Fruit fly (Drosophila melanogaster) whole organism, embryonic: ENCODE data around the gene CG11726.

Experiments used
- Aef1 ChIP-seq: fragments of 200-800 bp; sonication (Bioruptor generic); IDR thresholded peaks from 3 replicates; pipeline ENCODE4 v1.3.6; 2022; ENCODE audit warnings: missing biosample characterization, missing genetic modification characterization
- Atf6 ChIP-seq: fragments of 200-800 bp; sonication (Bioruptor generic); IDR thresholded peaks from 2 replicates; pipeline ENCODE4 v1.3.6; 2022; ENCODE audit warnings: missing biosample characterization, missing genetic modification characterization
- CG11085 ChIP-seq: fragments of 200-800 bp; sonication (Bioruptor generic); IDR thresholded peaks from 2 replicates; pipeline ENCODE4 v1.3.6; 2022; ENCODE audit warnings: missing biosample characterization, missing genetic modification characterization
- CG11504 ChIP-seq: fragments of 200-800 bp; sonication (Bioruptor generic); optimal IDR thresholded peaks from 3 replicates; lab custom pipeline; 2019; ENCODE audit warnings: missing biosample characterization, mild to moderate bottlenecking, missing genetic modification characterization, moderate library complexity
- CG12236 ChIP-seq: fragments of 200-800 bp; sonication (Bioruptor generic); optimal IDR thresholded peaks from 2 replicates; lab custom pipeline; 2016; ENCODE audit warnings: missing biosample characterization, missing genetic modification characterization
- CG13296 ChIP-seq: fragments of 200-800 bp; sonication (Bioruptor generic); optimal IDR thresholded peaks from 3 replicates; lab custom pipeline; 2018; ENCODE audit warnings: missing biosample characterization, mild to moderate bottlenecking, missing genetic modification characterization
- CG14965 ChIP-seq: fragments of 200-800 bp; sonication (Bioruptor generic); optimal IDR thresholded peaks from 2 replicates; lab custom pipeline; 2016; ENCODE audit warnings: missing biosample characterization, missing genetic modification characterization, borderline replicate concordance
- CG1603 ChIP-seq: fragments of 200-800 bp; sonication (Bioruptor generic); optimal IDR thresholded peaks from 2 replicates; lab custom pipeline; 2019; ENCODE audit warnings: missing biosample characterization, mild to moderate bottlenecking, missing genetic modification characterization, moderate library complexity
- CG17359 ChIP-seq: fragments of 200-800 bp; sonication (Bioruptor generic); optimal IDR thresholded peaks from 3 replicates; lab custom pipeline; 2018; ENCODE audit warnings: missing biosample characterization, mild to moderate bottlenecking, missing genetic modification characterization, moderate library complexity
- CG17829 ChIP-seq: fragments of 200-800 bp; optimal IDR thresholded peaks from 2 replicates; lab custom pipeline; 2019; ENCODE audit warnings: missing biosample characterization, mild to moderate bottlenecking, missing genetic modification characterization, moderate library complexity
- CG18262 ChIP-seq: fragments of 200-800 bp; optimal IDR thresholded peaks from 3 replicates; lab custom pipeline; 2019; ENCODE audit warnings: missing biosample characterization, mild to moderate bottlenecking, missing genetic modification characterization, moderate library complexity
- CG2116 ChIP-seq: fragments of 200-800 bp; sonication (Bioruptor generic); optimal IDR thresholded peaks from 3 replicates; lab custom pipeline; 2018; ENCODE audit warnings: missing biosample characterization, mild to moderate bottlenecking, missing genetic modification characterization
- CG31441 ChIP-seq: fragments of 200-800 bp; sonication (Bioruptor generic); IDR thresholded peaks from 2 replicates; pipeline ENCODE4 v1.3.6; 2022; ENCODE audit warnings: missing biosample characterization, missing genetic modification characterization
- CG3281 ChIP-seq: fragments of 200-800 bp; sonication (Bioruptor generic); optimal IDR thresholded peaks from 3 replicates; lab custom pipeline; 2017; ENCODE audit warnings: missing biosample characterization, mild to moderate bottlenecking, missing genetic modification characterization
- CG3847 ChIP-seq: fragments of 200-800 bp; sonication (Bioruptor generic); IDR thresholded peaks from 2 replicates; pipeline ENCODE4 v1.3.6; 2022; ENCODE audit warnings: missing biosample characterization, missing genetic modification characterization
- CG4404 ChIP-seq: fragments of 200-800 bp; sonication (Bioruptor generic); IDR thresholded peaks from 2 replicates; pipeline ENCODE4 v1.3.6; 2022; ENCODE audit warnings: missing biosample characterization, missing genetic modification characterization
- CG6689 ChIP-seq: fragments of 200-800 bp; sonication (Bioruptor generic); IDR thresholded peaks from 2 replicates; pipeline ENCODE4 v1.3.6; 2022; ENCODE audit warnings: missing biosample characterization, missing genetic modification characterization
- CG6791 ChIP-seq: fragments of 200-800 bp; sonication (Bioruptor generic); IDR thresholded peaks from 3 replicates; pipeline ENCODE4 v1.3.6; 2022; ENCODE audit warnings: missing biosample characterization, missing genetic modification characterization; ENCODE audit not compliant: partially characterized antibody
- CG7556 ChIP-seq: fragments of 200-800 bp; sonication (Bioruptor generic); optimal IDR thresholded peaks from 2 replicates; lab custom pipeline; 2017; ENCODE audit warnings: missing biosample characterization, mild to moderate bottlenecking, missing genetic modification characterization
- CG7928 ChIP-seq: fragments of 200-800 bp; sonication (Bioruptor generic); optimal IDR thresholded peaks from 2 replicates; lab custom pipeline; 2017; ENCODE audit warnings: missing biosample characterization, mild to moderate bottlenecking, missing genetic modification characterization
- CG8089 ChIP-seq: fragments of 200-800 bp; sonication (Bioruptor generic); optimal IDR thresholded peaks from 3 replicates; lab custom pipeline; 2016; ENCODE audit warnings: missing biosample characterization, missing genetic modification characterization
- CTCF ChIP-seq: fragments of 200-800 bp; sonication (Bioruptor generic); optimal IDR thresholded peaks from 2 replicates; lab custom pipeline; 2017; ENCODE audit warnings: missing biosample characterization, mild to moderate bottlenecking, missing genetic modification characterization, moderate library complexity
- D ChIP-seq, 2 experiments: fragments of 200-800 bp in 1 of 2; fragments of >200 bp in 1 of 2; sonication (Bioruptor generic) in 1 of 2; optimal IDR thresholded peaks; 2 replicates in 1 of 2; 3 replicates in 1 of 2; lab custom pipeline; 2017; ENCODE audit warnings: mild to moderate bottlenecking in 1 of 2, missing biosample characterization in 1 of 2, missing genetic modification characterization in 1 of 2, missing genetic modification reagents in 1 of 2
- Deaf1 ChIP-seq: fragments of 200-800 bp; optimal IDR thresholded peaks from 3 replicates; lab custom pipeline; 2019; ENCODE audit warnings: missing biosample characterization, mild to moderate bottlenecking, missing genetic modification characterization, moderate library complexity
- Dip2 ChIP-seq: fragments of 200-800 bp; sonication (Bioruptor generic); IDR thresholded peaks from 2 replicates; pipeline ENCODE4 v1.3.6; 2022; ENCODE audit warnings: missing biosample characterization, missing genetic modification characterization
- Drgx ChIP-seq: fragments of 200-800 bp; sonication (Bioruptor generic); IDR thresholded peaks from 2 replicates; pipeline ENCODE4 v1.3.6; 2022; ENCODE audit warnings: missing biosample characterization, missing genetic modification characterization
- E2f2 ChIP-seq: fragments of 200-800 bp; sonication (Bioruptor generic); IDR thresholded peaks from 2 replicates; pipeline ENCODE4 v1.3.6; 2022; ENCODE audit warnings: missing biosample characterization, missing genetic modification characterization
- HLH3B ChIP-seq: fragments of 200-800 bp; sonication (Bioruptor generic); IDR thresholded peaks from 2 replicates; pipeline ENCODE4 v1.3.6; 2022; ENCODE audit warnings: missing biosample characterization, missing genetic modification characterization
- Lhr ChIP-seq: fragments of 200-800 bp; sonication (Bioruptor generic); optimal IDR thresholded peaks from 3 replicates; lab custom pipeline; 2017; ENCODE audit warnings: mild to moderate bottlenecking, missing biosample characterization, missing genetic modification reagents, missing genetic modification characterization
- Med ChIP-seq: fragments of 200-800 bp; sonication (Bioruptor generic); peaks from one replicate; lab custom pipeline; 2016; ENCODE audit warnings: missing biosample characterization, missing genetic modification characterization, mild to moderate bottlenecking, inconsistent platforms, moderate library complexity
- Ptx1 ChIP-seq: fragments of 200-800 bp; sonication (Bioruptor generic); IDR thresholded peaks from 2 replicates; pipeline ENCODE4 v1.3.6; 2022; ENCODE audit warnings: missing biosample characterization, missing genetic modification characterization
- Spps ChIP-seq: fragments of 200-800 bp; sonication (Bioruptor generic); optimal IDR thresholded peaks from 2 replicates; lab custom pipeline; 2018; ENCODE audit warnings: missing biosample characterization, mild to moderate bottlenecking, missing genetic modification characterization
- Xbp1 ChIP-seq: fragments of 200-800 bp; sonication (Bioruptor generic); optimal IDR thresholded peaks from 3 replicates; lab custom pipeline; 2016; ENCODE audit warnings: missing biosample characterization, mild to moderate bottlenecking, missing genetic modification characterization
- Xrp1 ChIP-seq: fragments of 200-800 bp; sonication (Bioruptor generic); IDR thresholded peaks from 2 replicates; pipeline ENCODE4 v1.3.6; 2022; ENCODE audit warnings: missing biosample characterization, missing genetic modification characterization
- ara ChIP-seq: fragments of 200-800 bp; sonication (Bioruptor generic); IDR thresholded peaks from 2 replicates; pipeline ENCODE4 v1.3.6; 2022; ENCODE audit warnings: missing biosample characterization, missing genetic modification characterization
- disco-r ChIP-seq: fragments of 200-800 bp; sonication (Bioruptor generic); optimal IDR thresholded peaks from 2 replicates; lab custom pipeline; 2016; ENCODE audit warnings: missing biosample characterization, missing genetic modification characterization
- gem ChIP-seq: fragments of 200-800 bp; sonication (Bioruptor generic); optimal IDR thresholded peaks from 2 replicates; lab custom pipeline; 2019; ENCODE audit warnings: missing biosample characterization, mild to moderate bottlenecking, missing genetic modification characterization, moderate library complexity
- lab ChIP-seq: fragments of 200-800 bp; sonication (Bioruptor generic); optimal IDR thresholded peaks from 3 replicates; lab custom pipeline; 2017; ENCODE audit warnings: missing biosample characterization, missing genetic modification characterization, mild to moderate bottlenecking, moderate library complexity, missing genetic modification reagents
- lilli ChIP-seq: fragments of 200-800 bp; sonication (Bioruptor generic); optimal IDR thresholded peaks from 3 replicates; lab custom pipeline; 2016; ENCODE audit warnings: missing biosample characterization, missing genetic modification characterization
- pho ChIP-seq: fragments of 200-800 bp; sonication (Bioruptor generic); optimal IDR thresholded peaks from 2 replicates; lab custom pipeline; 2016; ENCODE audit warnings: missing biosample characterization, missing genetic modification characterization
- phol ChIP-seq: fragments of 200-800 bp; sonication (Bioruptor generic); optimal IDR thresholded peaks from 3 replicates; lab custom pipeline; 2018; ENCODE audit warnings: missing biosample characterization, mild to moderate bottlenecking, missing genetic modification characterization, moderate library complexity
- prd ChIP-seq, 3 experiments: fragments of >200 bp in 2 of 3; fragments of 200-800 bp in 1 of 3; sonication (Bioruptor generic) in 1 of 3; optimal IDR thresholded peaks in 2 of 3; IDR thresholded peaks in 1 of 3; 2 replicates in 2 of 3; 3 replicates in 1 of 3; pipeline versions ENCODE4 v1.3.6 to Lab custom; 2017 to 2022; ENCODE audit warnings: missing biosample characterization in 1 of 3, missing genetic modification characterization in 1 of 3
- psq ChIP-seq: fragments of 200-800 bp; sonication (Bioruptor generic); optimal IDR thresholded peaks from 2 replicates; lab custom pipeline; 2017; ENCODE audit warnings: missing biosample characterization, missing genetic modification characterization
- shn ChIP-seq: fragments of 200-800 bp; sonication (Bioruptor generic); optimal IDR thresholded peaks from 3 replicates; lab custom pipeline; 2016; ENCODE audit warnings: missing biosample characterization, missing genetic modification characterization
- twi ChIP-seq: fragments of 200-800 bp; optimal IDR thresholded peaks from 2 replicates; lab custom pipeline; 2019; ENCODE audit warnings: missing biosample characterization, mild to moderate bottlenecking, missing genetic modification characterization, moderate library complexity
- wor ChIP-seq: fragments of 200-800 bp; sonication (Bioruptor generic); IDR thresholded peaks from 2 replicates; pipeline ENCODE4 v1.3.6; 2022; ENCODE audit warnings: missing biosample characterization, missing genetic modification characterization
- zen ChIP-seq: fragments of 200-800 bp; sonication (Bioruptor generic); optimal IDR thresholded peaks from 3 replicates; lab custom pipeline; 2018; ENCODE audit warnings: missing biosample characterization, mild to moderate bottlenecking, missing genetic modification characterization, moderate library complexity

CG11726 gene

dm6 chr3L:11433151-11433550 is 38.7 kb downstream of the CG11726 start (continued):
- no peak for TF ChIP-seq Dip2
- no peak for TF ChIP-seq E2f2 (GFP tag; lab: Robert Waterston, UW)
- TF ChIP-seq pho (GFP tag; lab: Kevin White, UChicago) = no peak
- peak; percentile 22 for TF ChIP-seq CG18262 (tag; lab: Kevin White, UChicago)
- TF ChIP-seq CG11504 = peak; percentile 24
- peak; percentile 37 for TF ChIP-seq gem
- no peak for TF ChIP-seq Deaf1 (tag; lab: Kevin White, UChicago)
- TF ChIP-seq ara (GFP tag; lab: Robert Waterston, UW) = peak; percentile 45; the same call in 1 of the 2 replicates
- TF ChIP-seq Ptx1 (GFP tag; lab: Robert Waterston, UW) = 0 out of 2 replicates have a peak, but pooled peaks have one; percentile 42
- TF ChIP-seq Lhr (GFP tag; lab: Kevin White, UChicago) = no peak
- TF ChIP-seq CG1603 (tag; lab: Kevin White, UChicago) = peak; percentile 29
- no peak for TF ChIP-seq wor
- TF ChIP-seq CG7928 (GFP tag; lab: Kevin White, UChicago) = no peak
- peak; percentile 28; the same call in 1 of the 2 replicates for TF ChIP-seq CG6689 (GFP tag; lab: Robert Waterston, UW)
- TF ChIP-seq Xbp1 (GFP tag; lab: Kevin White, UChicago) = peak; percentile 7
- TF ChIP-seq CG8089 = no peak
- no peak for TF ChIP-seq prd (optimal IDR thresholded peaks at IDR 0.05; lab: Kevin White, UChicago)
- TF ChIP-seq prd (GFP tag; IDR thresholded peaks at IDR 0.05; lab: Robert Waterston, UW) = peak; percentile 70

DNA sequence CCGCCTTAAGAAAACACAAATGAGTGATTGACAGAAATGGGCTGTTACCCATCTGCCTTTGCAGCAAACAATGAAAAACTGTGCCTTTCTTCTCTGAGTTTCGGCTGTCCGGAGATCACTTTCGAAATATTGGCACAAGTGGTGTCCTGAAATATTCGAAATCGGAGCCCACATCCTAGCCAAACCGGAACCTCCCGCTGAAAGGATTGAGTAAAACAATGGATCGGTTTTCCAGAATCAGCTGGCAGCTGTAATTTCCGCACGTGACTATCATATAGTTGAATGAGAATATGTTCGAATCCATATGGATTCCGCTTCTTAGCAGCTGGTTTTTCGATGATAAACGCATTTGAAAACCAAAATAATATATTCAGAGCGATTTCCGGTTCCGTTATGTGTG is 39.6 kb downstream of the CG11726 start:
- TF ChIP-seq shn (no peak), twi (tag; lab: Kevin White, UChicago) (peak; percentile 72), CG11085 (GFP tag; lab: Robert Waterston, UW) (no peak), Med (GFP tag; lab: Kevin White, UChicago) (peak; percentile 55), D (optimal IDR thresholded peaks at IDR 0.05; lab: Kevin White, UChicago) (peak; percentile 68), D (GFP tag; optimal IDR thresholded peaks at IDR 0.05; lab: Kevin White, UChicago) (no peak), CG13296 (no peak), lilli (GFP tag; lab: Kevin White, UChicago) (no peak), Aef1 (GFP tag; lab: Robert Waterston, UW) (no peak), disco-r (GFP tag; lab: Kevin White, UChicago) (no peak)

DNA sequence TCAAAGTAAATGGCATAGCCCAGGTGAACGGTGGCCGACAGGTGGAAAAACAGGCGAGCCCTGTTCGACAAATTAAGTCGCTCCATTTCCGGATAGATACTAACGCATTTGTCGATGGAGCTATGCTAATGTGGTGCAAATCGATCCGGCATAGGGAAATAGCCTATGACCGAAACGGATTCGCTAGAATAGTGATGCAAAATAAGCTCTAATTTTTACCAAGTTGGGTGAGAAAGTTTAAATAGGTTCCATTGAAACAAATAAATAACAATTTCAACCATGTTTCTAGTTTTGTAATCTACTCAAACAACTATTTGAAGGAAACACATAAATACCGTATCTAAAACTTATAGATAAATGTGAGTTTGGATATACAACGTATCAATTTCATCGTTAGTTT is 40.9 kb downstream of the CG11726 start, which contains the start of gene CG6149:
Gene CG6149 (minus strand): TSS at position 101 of the 400 bp plus-strand sequence.
- TF ChIP-seq CG3847 (GFP tag; lab: Robert Waterston, UW) (0 out of 2 replicates have a peak, but pooled peaks have one; percentile 7), CG12236 (GFP tag; lab: Kevin White, UChicago) (no peak), CG17359 (tag; lab: Kevin White, UChicago) (no peak)

dm6 chr3L:11439570-11439969 is 45.1 kb downstream of the CG11726 start:
- peak; percentile 48; the same call in 1 of the 2 replicates for TF ChIP-seq Drgx (GFP tag; lab: Robert Waterston, UW)
- TF ChIP-seq CG7556 = peak; percentile 7
- TF ChIP-seq wor = peak; percentile 21; the same call in 1 of the 2 replicates
- peak; percentile 12 for TF ChIP-seq CG17829
- TF ChIP-seq CG3281 = peak; percentile 1
- no peak for TF ChIP-seq CG6791
- no peak for TF ChIP-seq zen (tag; lab: Kevin White, UChicago)
- TF ChIP-seq CTCF (GFP tag; lab: Kevin White, UChicago) = no peak
- TF ChIP-seq CG2116 = no peak
- TF ChIP-seq CG31441 (GFP tag; lab: Robert Waterston, UW) = peak; percentile 32; the same call in 1 of the 2 replicates
- TF ChIP-seq Spps = no peak
- TF ChIP-seq phol (tag; lab: Kevin White, UChicago) = peak; percentile 31
- no peak for TF ChIP-seq CG14965 (GFP tag; lab: Kevin White, UChicago)
- TF ChIP-seq psq (GFP tag; lab: Kevin White, UChicago) = no peak
- TF ChIP-seq lab (GFP tag; lab: Kevin White, UChicago) = peak; percentile 11
- TF ChIP-seq Atf6 (GFP tag; lab: Robert Waterston, UW) = peak; percentile 50
- TF ChIP-seq CG4404 = peak; percentile 52
- peak; percentile 34; the same call in 1 of the 2 replicates for TF ChIP-seq Xrp1 (GFP tag; lab: Robert Waterston, UW)
- 0 out of 2 replicates have a peak, but pooled peaks have one; percentile 22 for TF ChIP-seq HLH3B
